Fruit fly (Drosophila melanogaster) whole organism, embryonic: ENCODE data around the gene Sbp2.
A peak's percentile ranks its signal among the peaks of the same experiment; 100 is the strongest.

ENCODE experiments used
- B-H2 ChIP-seq: fragments of 200-800 bp; sonication (Bioruptor generic); optimal IDR thresholded peaks from 2 replicates; lab custom pipeline; 2018; ENCODE audit warnings: missing biosample characterization, mild to moderate bottlenecking, missing genetic modification characterization
- BEAF-32 ChIP-seq: fragments of 200-800 bp; sonication (Bioruptor generic); optimal IDR thresholded peaks from 3 replicates; lab custom pipeline; 2017; ENCODE audit warnings: missing biosample characterization, missing genetic modification characterization, mild to moderate bottlenecking, moderate library complexity, missing genetic modification reagents
- BtbVII ChIP-seq: fragments of 200-800 bp; sonication (Bioruptor generic); optimal IDR thresholded peaks from 3 replicates; lab custom pipeline; 2017; ENCODE audit warnings: missing biosample characterization, mild to moderate bottlenecking, missing genetic modification characterization
- CG12659 ChIP-seq: fragments of 200-800 bp; sonication (Bioruptor generic); optimal IDR thresholded peaks from 3 replicates; lab custom pipeline; 2017; ENCODE audit warnings: mild to moderate bottlenecking, missing biosample characterization, missing genetic modification reagents, missing genetic modification characterization
- CG12744 ChIP-seq: fragments of 200-800 bp; sonication (Bioruptor generic); optimal IDR thresholded peaks from 2 replicates; lab custom pipeline; 2016; ENCODE audit warnings: missing biosample characterization, missing genetic modification characterization
- CG13296 ChIP-seq: fragments of 200-800 bp; sonication (Bioruptor generic); optimal IDR thresholded peaks from 3 replicates; lab custom pipeline; 2018; ENCODE audit warnings: missing biosample characterization, mild to moderate bottlenecking, missing genetic modification characterization
- CG15514 ChIP-seq: fragments of 200-800 bp; sonication (Bioruptor generic); optimal IDR thresholded peaks from 3 replicates; lab custom pipeline; 2017; ENCODE audit warnings: missing biosample characterization, missing genetic modification characterization, mild to moderate bottlenecking, moderate library complexity, missing genetic modification reagents
- CG15601 ChIP-seq: fragments of 200-800 bp; sonication (Bioruptor generic); optimal IDR thresholded peaks from 3 replicates; lab custom pipeline; 2019; ENCODE audit warnings: missing biosample characterization, mild to moderate bottlenecking, missing genetic modification characterization, moderate library complexity
- CG16779 ChIP-seq: fragments of 200-800 bp; sonication (Bioruptor generic); IDR thresholded peaks from 2 replicates; pipeline ENCODE4 v1.3.6; 2022; ENCODE audit warnings: missing biosample characterization, missing genetic modification characterization
- CG17802 ChIP-seq: fragments of 200-800 bp; sonication (Bioruptor generic); optimal IDR thresholded peaks from 2 replicates; lab custom pipeline; 2018; ENCODE audit warnings: missing biosample characterization, mild to moderate bottlenecking, missing genetic modification characterization, moderate library complexity
- CG2120 ChIP-seq: fragments of 200-800 bp; sonication (Bioruptor generic); optimal IDR thresholded peaks from 3 replicates; lab custom pipeline; 2016; ENCODE audit warnings: missing biosample characterization, missing genetic modification characterization
- CG2875 ChIP-seq: fragments of 200-800 bp; sonication (Bioruptor generic); optimal IDR thresholded peaks from 2 replicates; lab custom pipeline; 2017; ENCODE audit warnings: missing biosample characterization, mild to moderate bottlenecking, missing genetic modification characterization, missing genetic modification reagents
- CG32767 ChIP-seq: fragments of 200-800 bp; sonication (Bioruptor generic); IDR thresholded peaks from 2 replicates; pipeline ENCODE4 v1.3.6; 2022; ENCODE audit warnings: missing biosample characterization, missing genetic modification characterization
- CG3407 ChIP-seq: fragments of 200-800 bp; sonication (Bioruptor generic); optimal IDR thresholded peaks from 2 replicates; lab custom pipeline; 2018; ENCODE audit warnings: missing biosample characterization, mild to moderate bottlenecking, missing genetic modification characterization
- CG4360 ChIP-seq: fragments of 200-800 bp; sonication (Bioruptor generic); IDR thresholded peaks from 2 replicates; pipeline ENCODE4 v1.3.6; 2022; ENCODE audit warnings: missing biosample characterization, missing genetic modification characterization
- CG4854 ChIP-seq: fragments of 200-800 bp; sonication (Bioruptor generic); optimal IDR thresholded peaks from 2 replicates; lab custom pipeline; 2016; ENCODE audit warnings: missing biosample characterization, missing genetic modification characterization, inconsistent platforms
- CG5180 ChIP-seq: fragments of 200-800 bp; sonication (Bioruptor generic); optimal IDR thresholded peaks from 3 replicates; lab custom pipeline; 2017; ENCODE audit warnings: missing biosample characterization, missing genetic modification characterization, mild to moderate bottlenecking, moderate library complexity, missing genetic modification reagents
- CG6689 ChIP-seq: fragments of 200-800 bp; sonication (Bioruptor generic); IDR thresholded peaks from 2 replicates; pipeline ENCODE4 v1.3.6; 2022; ENCODE audit warnings: missing biosample characterization, missing genetic modification characterization
- CG6813 ChIP-seq: fragments of 200-800 bp; sonication (Bioruptor generic); optimal IDR thresholded peaks from 2 replicates; lab custom pipeline; 2017; ENCODE audit warnings: missing biosample characterization, missing genetic modification characterization, mild to moderate bottlenecking, moderate library complexity, missing genetic modification reagents
- CG9797 ChIP-seq: fragments of 200-800 bp; sonication (Bioruptor generic); optimal IDR thresholded peaks from 3 replicates; lab custom pipeline; 2018; ENCODE audit warnings: missing biosample characterization, mild to moderate bottlenecking, missing genetic modification characterization
- Dad ChIP-seq: fragments of 200-800 bp; sonication (Bioruptor generic); optimal IDR thresholded peaks from 3 replicates; lab custom pipeline; 2016; ENCODE audit warnings: missing biosample characterization, missing genetic modification characterization
- E2f2 ChIP-seq: fragments of 200-800 bp; sonication (Bioruptor generic); IDR thresholded peaks from 2 replicates; pipeline ENCODE4 v1.3.6; 2022; ENCODE audit warnings: missing biosample characterization, missing genetic modification characterization
- H2.0 ChIP-seq: fragments of 200-800 bp; sonication (Bioruptor generic); IDR thresholded peaks from 2 replicates; pipeline ENCODE4 v1.3.6; 2022; ENCODE audit warnings: missing biosample characterization, missing genetic modification characterization
- HLH4C ChIP-seq: fragments of 200-800 bp; sonication (Bioruptor generic); IDR thresholded peaks from 3 replicates; pipeline ENCODE4 v1.3.6; 2022; ENCODE audit warnings: missing biosample characterization, missing genetic modification characterization; ENCODE audit not compliant: partially characterized antibody
- Hmr ChIP-seq: fragments of 200-800 bp; sonication (Bioruptor generic); optimal IDR thresholded peaks from 3 replicates; lab custom pipeline; 2017; ENCODE audit warnings: mild to moderate bottlenecking, missing biosample characterization, missing genetic modification reagents, missing genetic modification characterization
- Nf-YC ChIP-seq: fragments of 200-800 bp; optimal IDR thresholded peaks from 3 replicates; lab custom pipeline; 2019; ENCODE audit warnings: missing biosample characterization, mild to moderate bottlenecking, missing genetic modification characterization, moderate library complexity
- Scr ChIP-seq: fragments of 200-800 bp; sonication (Bioruptor generic); IDR thresholded peaks from 2 replicates; pipeline ENCODE4 v1.3.6; 2022; ENCODE audit warnings: missing biosample characterization, missing genetic modification characterization; ENCODE audit not compliant: partially characterized antibody
- Sry-β ChIP-seq: fragments of 200-800 bp; sonication (Bioruptor generic); optimal IDR thresholded peaks from 2 replicates; lab custom pipeline; 2018; ENCODE audit warnings: missing biosample characterization, mild to moderate bottlenecking, missing genetic modification characterization, moderate library complexity
- Stat92E ChIP-seq, 3 experiments: fragments of >200 bp in 2 of 3; fragments of 200-800 bp in 1 of 3; sonication (Bioruptor generic) in 1 of 3; optimal IDR thresholded peaks; 2 replicates each; lab custom pipeline; 2017 to 2019; ENCODE audit warnings: missing biosample characterization in 3 of 3, missing genetic modification characterization in 3 of 3, mild to moderate bottlenecking in 1 of 3, moderate library complexity in 1 of 3
- Xbp1 ChIP-seq: fragments of 200-800 bp; sonication (Bioruptor generic); optimal IDR thresholded peaks from 3 replicates; lab custom pipeline; 2016; ENCODE audit warnings: missing biosample characterization, mild to moderate bottlenecking, missing genetic modification characterization
- caup ChIP-seq: fragments of 200-800 bp; sonication (Bioruptor generic); optimal IDR thresholded peaks from 3 replicates; lab custom pipeline; 2017; ENCODE audit warnings: missing biosample characterization, mild to moderate bottlenecking, missing genetic modification characterization, moderate library complexity; ENCODE audit not compliant: severe bottlenecking
- ci ChIP-seq: fragments of 200-800 bp; sonication (Bioruptor generic); IDR thresholded peaks from 3 replicates; pipeline ENCODE4 v1.3.6; 2022; ENCODE audit warnings: missing biosample characterization, missing genetic modification characterization
- dm ChIP-seq: fragments of 200-800 bp; sonication (Bioruptor generic); optimal IDR thresholded peaks from 3 replicates; lab custom pipeline; 2016; ENCODE audit warnings: missing biosample characterization, missing genetic modification characterization
- dmrt11E ChIP-seq: fragments of 200-800 bp; sonication (Bioruptor generic); optimal IDR thresholded peaks from 3 replicates; lab custom pipeline; 2018; ENCODE audit warnings: missing biosample characterization, mild to moderate bottlenecking, missing genetic modification characterization, moderate library complexity
- dmrt99B ChIP-seq: fragments of 200-800 bp; sonication (Bioruptor generic); optimal IDR thresholded peaks from 2 replicates; lab custom pipeline; 2018; ENCODE audit warnings: missing biosample characterization, mild to moderate bottlenecking, missing genetic modification characterization, moderate library complexity
- eve ChIP-seq, 2 experiments: fragments of >200 bp; optimal IDR thresholded peaks; 2 replicates each; lab custom pipeline; 2017; ENCODE audit warnings: missing biosample characterization in 2 of 2, missing genetic modification characterization in 2 of 2
- her ChIP-seq: fragments of 200-800 bp; sonication (Bioruptor generic); optimal IDR thresholded peaks from 2 replicates; lab custom pipeline; 2016; ENCODE audit warnings: missing biosample characterization, missing genetic modification characterization
- mld ChIP-seq: fragments of 200-800 bp; sonication (Bioruptor generic); IDR thresholded peaks from 3 replicates; pipeline ENCODE4 v1.3.6; 2022; ENCODE audit warnings: missing biosample characterization, missing genetic modification characterization; ENCODE audit not compliant: partially characterized antibody
- nerfin-1 ChIP-seq: fragments of 200-800 bp; sonication (Bioruptor generic); optimal IDR thresholded peaks from 3 replicates; lab custom pipeline; 2019; ENCODE audit warnings: missing biosample characterization, mild to moderate bottlenecking, missing genetic modification characterization, moderate library complexity
- pan ChIP-seq, 4 experiments: fragments of >200 bp in 3 of 4; fragments of 200-800 bp in 1 of 4; sonication (Bioruptor generic) in 1 of 4; optimal IDR thresholded peaks in 3 of 4; IDR thresholded peaks in 1 of 4; 2 replicates each; pipeline versions ENCODE4 v1.3.6 to Lab custom; 2017 to 2022; ENCODE audit warnings: missing biosample characterization in 2 of 4, missing genetic modification characterization in 2 of 4, mixed read lengths in 1 of 4
- psq ChIP-seq: fragments of 200-800 bp; sonication (Bioruptor generic); optimal IDR thresholded peaks from 2 replicates; lab custom pipeline; 2017; ENCODE audit warnings: missing biosample characterization, missing genetic modification characterization
- ro ChIP-seq: fragments of 200-800 bp; sonication (Bioruptor generic); IDR thresholded peaks from 2 replicates; pipeline ENCODE4 v1.3.6; 2022; ENCODE audit warnings: missing biosample characterization, missing genetic modification characterization
- slou ChIP-seq: fragments of 200-800 bp; sonication (Bioruptor generic); optimal IDR thresholded peaks from 3 replicates; lab custom pipeline; 2016; ENCODE audit warnings: missing biosample characterization, missing genetic modification characterization
- sna ChIP-seq: fragments of 200-800 bp; sonication (Bioruptor generic); IDR thresholded peaks from 2 replicates; pipeline ENCODE4 v1.3.6; 2022; ENCODE audit warnings: missing biosample characterization, missing genetic modification characterization; ENCODE audit not compliant: partially characterized antibody
- so ChIP-seq: fragments of 200-800 bp; sonication (Bioruptor generic); IDR thresholded peaks from 3 replicates; pipeline ENCODE4 v1.3.6; 2022; ENCODE audit warnings: missing biosample characterization, missing genetic modification characterization
- tna ChIP-seq: fragments of 200-800 bp; sonication (Bioruptor generic); IDR thresholded peaks from 2 replicates; pipeline ENCODE4 v1.3.6; 2022; ENCODE audit warnings: missing biosample characterization, missing genetic modification characterization; ENCODE audit not compliant: partially characterized antibody
- trem ChIP-seq: fragments of 200-800 bp; optimal IDR thresholded peaks from 3 replicates; lab custom pipeline; 2019; ENCODE audit warnings: missing biosample characterization, mild to moderate bottlenecking, missing genetic modification characterization, moderate library complexity
- usp ChIP-seq: fragments of >200 bp; optimal IDR thresholded peaks from 2 replicates; lab custom pipeline; 2017; ENCODE audit warnings: missing biosample characterization, missing genetic modification characterization
- zfh1 ChIP-seq: fragments of 200-800 bp; sonication (Bioruptor generic); IDR thresholded peaks from 3 replicates; pipeline ENCODE4 v1.3.6; 2022; ENCODE audit warnings: missing biosample characterization, missing genetic modification characterization

Gene Sbp2

dm6 chr3L:8338921-8339320 lies 35.0 kb downstream of the Sbp2 start, which contains the start of gene Pex2 (continued):
- TF ChIP-seq caup (GFP tag; lab: Kevin White, UChicago) (peak; percentile 9), CG9797 (GFP tag; lab: Kevin White, UChicago) (no peak), tna (no peak), ro (GFP tag; lab: Robert Waterston, UW) (no peak), CG32767 (0 out of 2 replicates have a peak, but pooled peaks have one; percentile 14), slou (no peak), Nf-YC (no peak), CG6813 (GFP tag; lab: Kevin White, UChicago) (no peak), zfh1 (GFP tag; lab: Robert Waterston, UW) (no peak), B-H2 (peak; percentile 71), CG16779 (GFP tag; lab: Robert Waterston, UW) (no peak), nerfin-1 (no peak), CG5180 (GFP tag; lab: Kevin White, UChicago) (no peak), mld (GFP tag; lab: Robert Waterston, UW) (no peak), dmrt11E (no peak), her (no peak), CG13296 (GFP tag; lab: Kevin White, UChicago) (peak; percentile 42), Xbp1 (GFP tag; lab: Kevin White, UChicago) (no peak), sna (peak; percentile 34; the same call in 1 of the 2 replicates), Sry-β (GFP tag; lab: Kevin White, UChicago) (no peak), CG15601 (peak; percentile 21), so (GFP tag; lab: Robert Waterston, UW) (no peak), CG12744 (no peak), psq (GFP tag; lab: Kevin White, UChicago) (no peak), E2f2 (peak; percentile 98), H2.0 (no peak), CG2120 (GFP tag; lab: Kevin White, UChicago) (peak; percentile 32), CG12659 (GFP tag; lab: Kevin White, UChicago) (peak; percentile 52), Scr (GFP tag; lab: Robert Waterston, UW) (peak; percentile 56), CG17802 (tag; lab: Kevin White, UChicago) (no peak), BtbVII (no peak), Stat92E (GFP tag; optimal IDR thresholded peaks at IDR 0.05; lab: Kevin White, UChicago) (no peak), CG3407 (no peak), Dad (GFP tag; lab: Kevin White, UChicago) (no peak), HLH4C (GFP tag; lab: Robert Waterston, UW) (peak; percentile 37; the same call in 1 of the 3 replicates), pan (optimal IDR thresholded peaks at IDR 0.05; lab: Kevin White, UChicago) (no peak), pan (GFP tag; optimal IDR thresholded peaks at IDR 0.05 in 1 of 2, IDR thresholded peaks at IDR 0.05 in 1 of 2) (no peak), trem (tag; lab: Kevin White, UChicago) (peak; percentile 36), CG6689 (no peak), CG15514 (GFP tag; lab: Kevin White, UChicago) (peak; percentile 38), BEAF-32 (GFP tag; lab: Kevin White, UChicago) (peak; percentile 50), dm (GFP tag; lab: Kevin White, UChicago) (no peak), Hmr (GFP tag; lab: Kevin White, UChicago) (peak; percentile 33), ci (no peak; the same call in 2 of the 3 replicates), usp (GFP tag; lab: Kevin White, UChicago) (no peak), dmrt99B (no peak), CG4360 (GFP tag; lab: Robert Waterston, UW) (no peak), CG2875 (GFP tag; lab: Kevin White, UChicago) (no peak), CG4854 (GFP tag; lab: Kevin White, UChicago) (no peak), eve (GFP tag; optimal IDR thresholded peaks at IDR 0.05; lab: Kevin White, UChicago) (no peak)
